Fruit fly (Drosophila melanogaster): ENCODE results near the gene Ipp.

Gene Ipp

DNA sequence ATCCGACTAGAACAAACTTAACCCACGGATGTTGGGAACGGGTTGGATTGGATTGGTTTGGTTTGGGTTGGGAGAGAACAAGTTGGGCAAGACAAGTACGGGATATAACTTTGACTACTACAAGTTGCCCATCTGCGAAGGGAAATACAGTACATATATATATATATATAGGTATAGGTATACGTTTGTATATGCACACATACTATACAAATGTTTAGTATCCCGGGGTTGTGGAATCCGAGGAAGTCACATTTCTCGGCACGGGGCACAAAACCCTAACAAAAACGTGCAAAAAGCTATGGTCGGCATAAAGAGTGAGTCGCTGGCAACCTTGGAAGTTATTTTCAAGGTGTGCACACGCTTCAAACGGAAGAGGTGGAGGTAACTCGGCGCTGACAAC is 45.3 kb downstream of the Ipp start:
- TF ChIP-seq HLHmδ (GFP tag; optimal IDR thresholded peaks at IDR 0.05) = no peak
- peak; percentile 33 for TF ChIP-seq cwo (GFP tag; optimal IDR thresholded peaks at IDR 0.05)
- TF ChIP-seq chinmo (GFP tag; IDR thresholded peaks at IDR 0.05; ENCODE audit: partially characterized antibody) = peak; percentile 78; the same call in 1 of the 4 replicates
- TF ChIP-seq rib (GFP tag; IDR thresholded peaks at IDR 0.05) = peak; percentile 57; the same call in 1 of the 2 replicates
- TF ChIP-seq Hmr (GFP tag; optimal IDR thresholded peaks at IDR 0.05) = peak; percentile 20
- no peak for TF ChIP-seq Xrp1 (GFP tag; IDR thresholded peaks at IDR 0.05)
- no peak for TF ChIP-seq knrl (GFP tag; IDR thresholded peaks at IDR 0.05; ENCODE audit: partially characterized antibody)
- peak; percentile 7 for TF ChIP-seq ftz-f1 (GFP tag; optimal IDR thresholded peaks at IDR 0.05)
- peak; percentile 43 for TF ChIP-seq Med (GFP tag)
- TF ChIP-seq CG10209 (GFP tag; optimal IDR thresholded peaks at IDR 0.05) = peak; percentile 9
- peak; percentile 44 for TF ChIP-seq sd (tag; optimal IDR thresholded peaks at IDR 0.05)
- TF ChIP-seq CG12769 (tag; optimal IDR thresholded peaks at IDR 0.05) = peak; percentile 6
- TF ChIP-seq CG13894 (tag; optimal IDR thresholded peaks at IDR 0.05) = peak; percentile 95

DNA sequence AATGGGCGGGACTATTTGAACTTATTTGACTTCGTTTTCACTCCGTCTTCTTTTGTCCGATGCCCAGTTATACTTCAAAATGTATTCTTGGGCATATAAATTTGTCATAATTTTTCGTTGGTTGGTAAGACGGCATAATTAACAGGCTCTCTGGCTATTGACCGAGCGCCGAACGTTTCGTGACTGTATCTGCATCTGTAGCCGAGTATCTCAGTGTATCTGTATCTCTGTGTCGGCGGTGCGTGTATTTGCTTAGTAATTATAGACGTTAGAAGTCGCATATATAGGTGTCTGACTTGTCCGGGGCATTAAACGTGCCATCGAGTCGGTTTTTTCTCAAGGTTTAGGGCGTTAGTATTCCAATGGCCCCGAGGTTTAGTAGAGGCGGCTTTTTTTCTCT is 46.6 kb downstream of the Ipp start:
- no peak for TF ChIP-seq ara (GFP tag; IDR thresholded peaks at IDR 0.05)
- 0 out of 2 replicates have a peak, but pooled peaks have one; percentile 21 for TF ChIP-seq CG4360 (GFP tag; IDR thresholded peaks at IDR 0.05)
- TF ChIP-seq stwl (tag; optimal IDR thresholded peaks at IDR 0.05) = no peak
- TF ChIP-seq CG2712 (tag; optimal IDR thresholded peaks at IDR 0.05) = no peak
- no peak for TF ChIP-seq dimm (GFP tag; IDR thresholded peaks at IDR 0.05)
- no peak for TF ChIP-seq Dll (GFP tag; IDR thresholded peaks at IDR 0.05; ENCODE audit: partially characterized antibody)
- no peak for TF ChIP-seq CkIIα-i1 (GFP tag; IDR thresholded peaks at IDR 0.05)
- no peak for TF ChIP-seq CG8478 (optimal IDR thresholded peaks at IDR 0.05)
- no peak for TF ChIP-seq ase (GFP tag; IDR thresholded peaks at IDR 0.05)
- no peak for TF ChIP-seq tup (GFP tag; optimal IDR thresholded peaks at IDR 0.05)
- TF ChIP-seq phol (tag; optimal IDR thresholded peaks at IDR 0.05) = no peak
- peak; percentile 87; the same call in 2 of the 4 replicates for TF ChIP-seq chinmo (GFP tag; IDR thresholded peaks at IDR 0.05; ENCODE audit: partially characterized antibody)
- TF ChIP-seq CG17612 (GFP tag; IDR thresholded peaks at IDR 0.05) = no peak
- TF ChIP-seq CG11695 (GFP tag; IDR thresholded peaks at IDR 0.05) = no peak
- no peak for TF ChIP-seq CG6254 (GFP tag; optimal IDR thresholded peaks at IDR 0.05)
- TF ChIP-seq CG8281 (tag; optimal IDR thresholded peaks at IDR 0.05) = peak; percentile 16
- no peak for TF ChIP-seq Side (GFP tag; optimal IDR thresholded peaks at IDR 0.05)
- no peak for TF ChIP-seq CG15011 (GFP tag; optimal IDR thresholded peaks at IDR 0.05)
- TF ChIP-seq jigr1 (GFP tag; IDR thresholded peaks at IDR 0.05) = no peak
- no peak for TF ChIP-seq CG12942 (GFP tag; optimal IDR thresholded peaks at IDR 0.05)
- TF ChIP-seq ac (GFP tag; optimal IDR thresholded peaks at IDR 0.05) = no peak
- no peak for TF ChIP-seq tin (GFP tag; optimal IDR thresholded peaks at IDR 0.05)
- TF ChIP-seq Antp (GFP tag; optimal IDR thresholded peaks at IDR 0.05) = no peak
- no peak for TF ChIP-seq CG10366 (GFP tag; IDR thresholded peaks at IDR 0.05)
- TF ChIP-seq NfI (GFP tag; optimal IDR thresholded peaks at IDR 0.05) = no peak
- TF ChIP-seq abd-A (tag; optimal IDR thresholded peaks at IDR 0.05) = no peak
- TF ChIP-seq bsh (GFP tag; optimal IDR thresholded peaks at IDR 0.05) = no peak
- no peak for TF ChIP-seq insv (GFP tag; optimal IDR thresholded peaks at IDR 0.05)
- no peak for TF ChIP-seq slp2 (GFP tag; optimal IDR thresholded peaks at IDR 0.05)
- TF ChIP-seq hkb (optimal IDR thresholded peaks at IDR 0.05) = no peak
- peak; percentile 41; the same call in 1 of the 2 replicates for TF ChIP-seq hkb (GFP tag; IDR thresholded peaks at IDR 0.05)
- TF ChIP-seq Sry-δ (GFP tag; optimal IDR thresholded peaks at IDR 0.05) = no peak
- TF ChIP-seq Rfx (GFP tag; IDR thresholded peaks at IDR 0.05) = 0 out of 2 replicates have a peak, but pooled peaks have one; percentile 27
- TF ChIP-seq nmo (GFP tag; optimal IDR thresholded peaks at IDR 0.05) = no peak
- no peak for TF ChIP-seq CG7556 (GFP tag; optimal IDR thresholded peaks at IDR 0.05)
- TF ChIP-seq CG14710 (tag; optimal IDR thresholded peaks at IDR 0.05) = no peak
- TF ChIP-seq Max (GFP tag; optimal IDR thresholded peaks at IDR 0.05) = no peak
- no peak for TF ChIP-seq klu (GFP tag; IDR thresholded peaks at IDR 0.05)
